In genomic region chrIII:2507938-2508337, ce11 we compare ENCODE assay signal across 6 worm cellular contexts.
TF ChIP-seq lines count a peak whose summit lies in the region.

Gene Y54F10AM.8 (minus strand): TSS chrIII:2507972.

TF ChIP-seq in whole organism, L1 larva, 84 proteins besides CTCF, POLR2A, EP300 and RAD21 (continues in another document):
- TF ChIP-seq unc-86 (tag; optimal IDR thresholded peaks at IDR 0.05; lab: Kevin White, UChicago) (no peak), ceh-63 (GFP tag; optimal IDR thresholded peaks at IDR 0.05; lab: Kevin White, UChicago) (no peak), unc-62 (GFP tag; optimal IDR thresholded peaks at IDR 0.05; lab: Kevin White, UChicago) (no peak), pag-3 (tag; optimal IDR thresholded peaks at IDR 0.05; lab: Kevin White, UChicago; ENCODE audit: borderline replicate concordance, insufficient read depth) (no peak), isw-1 (GFP tag; IDR thresholded peaks at IDR 0.05; lab: Robert Waterston, UW) (no peak), lin-15B (tag; optimal IDR thresholded peaks at IDR 0.05; lab: Kevin White, UChicago) (no peak), zag-1 (tag; optimal IDR thresholded peaks at IDR 0.05; lab: Kevin White, UChicago) (no peak), tlp-1 (tag; optimal IDR thresholded peaks at IDR 0.05; lab: Kevin White, UChicago) (peak; percentile 73), nhr-237 (tag; optimal IDR thresholded peaks at IDR 0.05; lab: Kevin White, UChicago) (no peak), ceh-82 (tag; optimal IDR thresholded peaks at IDR 0.05; lab: Kevin White, UChicago) (no peak), pqm-1 (tag; optimal IDR thresholded peaks at IDR 0.05; lab: Kevin White, UChicago) (peak; percentile 93), egl-13 (tag; optimal IDR thresholded peaks at IDR 0.05; lab: Kevin White, UChicago) (no peak), elt-2 (tag; optimal IDR thresholded peaks at IDR 0.05; lab: Kevin White, UChicago) (peak; percentile 83), fos-1 (tag; optimal IDR thresholded peaks at IDR 0.05; lab: Kevin White, UChicago) (no peak), ztf-11 (tag; optimal IDR thresholded peaks at IDR 0.05; lab: Kevin White, UChicago) (no peak), sup-37 (GFP tag; optimal IDR thresholded peaks at IDR 0.05; lab: Kevin White, UChicago) (no peak)

TF ChIP-seq in whole organism, L2 larva, 48 proteins besides CTCF, POLR2A, EP300 and RAD21 (continues in another document):
- TF ChIP-seq alr-1 (tag; optimal IDR thresholded peaks at IDR 0.05; lab: Kevin White, UChicago) = no peak
- TF ChIP-seq nhr-129 (tag; optimal IDR thresholded peaks at IDR 0.05; lab: Kevin White, UChicago) = no peak
- TF ChIP-seq zag-1 (tag; optimal IDR thresholded peaks at IDR 0.05; lab: Kevin White, UChicago) = no peak
- no peak for TF ChIP-seq elt-1 (tag; optimal IDR thresholded peaks at IDR 0.05; lab: Kevin White, UChicago)
- no peak for TF ChIP-seq crh-2 (tag; optimal IDR thresholded peaks at IDR 0.05; lab: Kevin White, UChicago)
- peak; percentile 87 for TF ChIP-seq fos-1 (tag; optimal IDR thresholded peaks at IDR 0.05; lab: Kevin White, UChicago)
- TF ChIP-seq ama-1 (optimal IDR thresholded peaks at IDR 0.05; lab: Kevin White, UChicago) = no peak
- TF ChIP-seq gmeb-1 (tag; optimal IDR thresholded peaks at IDR 0.05; lab: Kevin White, UChicago) = peak; percentile 4
- TF ChIP-seq unc-39 (tag; optimal IDR thresholded peaks at IDR 0.05; lab: Kevin White, UChicago) = no peak
- no peak for TF ChIP-seq Y55F3AM.14 (GFP tag; optimal IDR thresholded peaks at IDR 0.05; lab: Kevin White, UChicago)
- no peak for TF ChIP-seq dmd-4 (tag; optimal IDR thresholded peaks at IDR 0.05; lab: Kevin White, UChicago)
- no peak for TF ChIP-seq snpc-4 (tag; optimal IDR thresholded peaks at IDR 0.05; lab: Kevin White, UChicago)
- no peak for TF ChIP-seq peb-1 (tag; optimal IDR thresholded peaks at IDR 0.05; lab: Kevin White, UChicago)
- TF ChIP-seq unc-55 (GFP tag; optimal IDR thresholded peaks at IDR 0.05; lab: Kevin White, UChicago) = no peak
- TF ChIP-seq nhr-25 (tag; optimal IDR thresholded peaks at IDR 0.05; lab: Kevin White, UChicago) = no peak
- no peak for TF ChIP-seq ceh-16 (tag; optimal IDR thresholded peaks at IDR 0.05; lab: Kevin White, UChicago)
- no peak for TF ChIP-seq nhr-23 (tag; optimal IDR thresholded peaks at IDR 0.05; lab: Kevin White, UChicago)

TF ChIP-seq in whole organism, L3 larva, 47 proteins besides CTCF, POLR2A, EP300 and RAD21:
- TF ChIP-seq R02D3.7 (tag; optimal IDR thresholded peaks at IDR 0.05; lab: Kevin White, UChicago) (no peak), jun-1 (tag; optimal IDR thresholded peaks at IDR 0.05; lab: Kevin White, UChicago) (peak; percentile 49), skn-1 (tag; optimal IDR thresholded peaks at IDR 0.05; lab: Kevin White, UChicago) (peak; percentile 48), nhr-25 (tag; optimal IDR thresholded peaks at IDR 0.05; lab: Kevin White, UChicago) (no peak), elt-2 (tag; optimal IDR thresholded peaks at IDR 0.05; lab: Kevin White, UChicago) (peak; percentile 98), ceh-9 (tag; optimal IDR thresholded peaks at IDR 0.05; lab: Kevin White, UChicago) (no peak), pqm-1 (tag; optimal IDR thresholded peaks at IDR 0.05; lab: Kevin White, UChicago) (peak; percentile 86), nfya-1 (tag; optimal IDR thresholded peaks at IDR 0.05; lab: Kevin White, UChicago; ENCODE audit: insufficient read depth) (no peak), snpc-4 (tag; optimal IDR thresholded peaks at IDR 0.05; lab: Kevin White, UChicago) (no peak), nhr-23 (tag; optimal IDR thresholded peaks at IDR 0.05; lab: Kevin White, UChicago) (no peak), egl-27 (tag; optimal IDR thresholded peaks at IDR 0.05; lab: Kevin White, UChicago) (no peak), pha-4 (tag; optimal IDR thresholded peaks at IDR 0.05; lab: Kevin White, UChicago) (peak; percentile 33)
TF ChIP-seq in whole organism, L3 larva: peak in this region for 5.

TF ChIP-seq in whole organism, L4 larva, 104 proteins besides CTCF, POLR2A, EP300 and RAD21 (continues in another document):
- TF ChIP-seq lin-13 (GFP tag; optimal IDR thresholded peaks at IDR 0.05; lab: Kevin White, UChicago) (no peak), nhr-11 (tag; optimal IDR thresholded peaks at IDR 0.05; lab: Kevin White, UChicago) (no peak), egl-43 (GFP tag; IDR thresholded peaks at IDR 0.05; lab: Robert Waterston, UW) (no peak), attf-4 (tag; optimal IDR thresholded peaks at IDR 0.05; lab: Kevin White, UChicago) (no peak), lin-39 (tag; optimal IDR thresholded peaks at IDR 0.05; lab: Kevin White, UChicago) (no peak), ceh-82 (tag; optimal IDR thresholded peaks at IDR 0.05; lab: Kevin White, UChicago) (no peak), lir-3 (tag; optimal IDR thresholded peaks at IDR 0.05; lab: Kevin White, UChicago) (no peak), ceh-44 (GFP tag; IDR thresholded peaks at IDR 0.05; lab: Robert Waterston, UW) (no peak), lim-7 (GFP tag; IDR thresholded peaks at IDR 0.05; lab: Robert Waterston, UW) (no peak), ces-1 (GFP tag; optimal IDR thresholded peaks at IDR 0.05; lab: Kevin White, UChicago) (no peak), F49E8.2 (tag; optimal IDR thresholded peaks at IDR 0.05; lab: Kevin White, UChicago; ENCODE audit: borderline replicate concordance) (no peak), daf-19 (GFP tag; conservative IDR thresholded peaks at IDR 0.05; lab: Robert Waterston, UW) (no peak), spr-1 (tag; optimal IDR thresholded peaks at IDR 0.05; lab: Kevin White, UChicago) (no peak), ztf-7 (tag; optimal IDR thresholded peaks at IDR 0.05; lab: Kevin White, UChicago) (no peak), cey-2 (tag; optimal IDR thresholded peaks at IDR 0.05; lab: Kevin White, UChicago; ENCODE audit: borderline replicate concordance, insufficient read depth) (no peak), F26F4.8 (GFP tag; conservative IDR thresholded peaks at IDR 0.05; lab: Robert Waterston, UW) (no peak), dve-1 (tag; optimal IDR thresholded peaks at IDR 0.05; lab: Kevin White, UChicago; ENCODE audit: insufficient read depth) (peak; percentile 47), daf-8 (GFP tag; IDR thresholded peaks at IDR 0.05; lab: Robert Waterston, UW) (no peak)

TF ChIP-seq in whole organism, late embryonic, 69 proteins besides CTCF, POLR2A, EP300 and RAD21:
- TF ChIP-seq elt-2 (tag; optimal IDR thresholded peaks at IDR 0.05; lab: Kevin White, UChicago) = peak; percentile 99
- no peak for TF ChIP-seq madf-2 (tag; optimal IDR thresholded peaks at IDR 0.05; lab: Kevin White, UChicago)

TF ChIP-seq in whole organism, young adult, 124 proteins besides CTCF, POLR2A, EP300 and RAD21:
- no peak for TF ChIP-seq ceh-91 (GFP tag; IDR thresholded peaks at IDR 0.05; lab: Robert Waterston, UW)
- no peak for TF ChIP-seq pha-4 (tag; optimal IDR thresholded peaks at IDR 0.05; lab: Kevin White, UChicago)
- TF ChIP-seq snpc-4 (GFP tag; optimal IDR thresholded peaks at IDR 0.05; lab: Kevin White, UChicago) = no peak
- peak in 1 of 4 experiments; percentile 45 for TF ChIP-seq snpc-4 (tag; optimal IDR thresholded peaks at IDR 0.05; lab: Kevin White, UChicago)
- peak; percentile 22 for TF ChIP-seq ets-4 (GFP tag; optimal IDR thresholded peaks at IDR 0.05; lab: Kevin White, UChicago)
- no peak for TF ChIP-seq nfya-2 (GFP tag; IDR thresholded peaks at IDR 0.05; lab: Robert Waterston, UW)
- peak; percentile 95 for TF ChIP-seq nhr-80 (tag; optimal IDR thresholded peaks at IDR 0.05; lab: Kevin White, UChicago)
- no peak for TF ChIP-seq B0336.3 (GFP tag; IDR thresholded peaks at IDR 0.05; lab: Robert Waterston, UW)
- TF ChIP-seq cebp-2 (GFP tag; IDR thresholded peaks at IDR 0.05; lab: Robert Waterston, UW) = no peak
- no peak for TF ChIP-seq dox-1 (GFP tag; IDR thresholded peaks at IDR 0.05; lab: Robert Waterston, UW)
- TF ChIP-seq xnd-1 (tag; optimal IDR thresholded peaks at IDR 0.05; lab: Kevin White, UChicago) = no peak
